Fruit fly (Drosophila melanogaster) whole organism, pupa: ENCODE results near the gene vers.

Source experiments
- CG10348 ChIP-seq: fragments of 200-800 bp; sonication (Bioruptor generic); IDR thresholded peaks from 2 replicates; pipeline ENCODE4 v1.3.6; 2022; ENCODE audit warnings: missing biosample characterization, missing genetic modification characterization
- CG12605 ChIP-seq: fragments of 200-800 bp; sonication (Bioruptor generic); IDR thresholded peaks from 2 replicates; pipeline ENCODE4 v1.3.6; 2022; ENCODE audit warnings: missing biosample characterization, missing genetic modification characterization
- CG13204 ChIP-seq: fragments of 200-800 bp; sonication (Bioruptor generic); optimal IDR thresholded peaks from 2 replicates; lab custom pipeline; 2018; ENCODE audit warnings: missing biosample characterization, mild to moderate bottlenecking, missing genetic modification characterization, moderate library complexity
- CG14655 ChIP-seq: fragments of 200-800 bp; sonication (Bioruptor generic); optimal IDR thresholded peaks from 3 replicates; lab custom pipeline; 2017; ENCODE audit warnings: mild to moderate bottlenecking, missing biosample characterization, missing genetic modification reagents, missing genetic modification characterization
- CG15710 ChIP-seq: fragments of 200-800 bp; sonication (Bioruptor generic); optimal IDR thresholded peaks from 2 replicates; lab custom pipeline; 2018; ENCODE audit warnings: missing biosample characterization, mild to moderate bottlenecking, missing genetic modification characterization, moderate library complexity
- CG17806 ChIP-seq: fragments of 200-800 bp; sonication (Bioruptor generic); optimal IDR thresholded peaks from 2 replicates; lab custom pipeline; 2018; ENCODE audit warnings: missing biosample characterization, mild to moderate bottlenecking, missing genetic modification characterization, moderate library complexity
- CG32121 ChIP-seq: fragments of 200-800 bp; sonication (Bioruptor generic); IDR thresholded peaks from 2 replicates; pipeline ENCODE4 v1.3.6; 2022; ENCODE audit warnings: missing biosample characterization, missing genetic modification characterization
- CG34367 ChIP-seq: fragments of 200-800 bp; sonication (Bioruptor generic); optimal IDR thresholded peaks from 2 replicates; lab custom pipeline; 2018; ENCODE audit warnings: missing biosample characterization, mild to moderate bottlenecking, missing genetic modification characterization
- CG4496 ChIP-seq: fragments of 200-800 bp; sonication (Bioruptor generic); IDR thresholded peaks from 3 replicates; pipeline ENCODE4 v1.3.6; 2022; ENCODE audit warnings: missing biosample characterization, missing genetic modification characterization
- CG8159 ChIP-seq: fragments of 200-800 bp; sonication (Bioruptor generic); optimal IDR thresholded peaks from 3 replicates; lab custom pipeline; 2018; ENCODE audit warnings: missing biosample characterization, mild to moderate bottlenecking, missing genetic modification characterization, moderate library complexity
- CG8301 ChIP-seq: fragments of 200-800 bp; sonication (Bioruptor generic); optimal IDR thresholded peaks from 2 replicates; lab custom pipeline; 2018; ENCODE audit warnings: missing biosample characterization, mild to moderate bottlenecking, missing genetic modification characterization
- CG9948 ChIP-seq: fragments of 200-800 bp; sonication (Bioruptor generic); optimal IDR thresholded peaks from 2 replicates; lab custom pipeline; 2018; ENCODE audit warnings: missing biosample characterization, mild to moderate bottlenecking, missing genetic modification characterization, moderate library complexity
- D1 ChIP-seq: fragments of 200-800 bp; sonication (Bioruptor generic); optimal IDR thresholded peaks from 2 replicates; lab custom pipeline; 2018; ENCODE audit warnings: missing biosample characterization, mild to moderate bottlenecking, missing genetic modification characterization, moderate library complexity
- EcR ChIP-seq: fragments of 200-800 bp; sonication (Bioruptor generic); optimal IDR thresholded peaks from 3 replicates; lab custom pipeline; 2019; ENCODE audit warnings: missing biosample characterization, missing genetic modification characterization, mild to moderate bottlenecking, moderate library complexity, missing genetic modification reagents
- Ets98B ChIP-seq: fragments of 200-800 bp; sonication (Bioruptor generic); IDR thresholded peaks from 2 replicates; pipeline ENCODE4 v1.3.6; 2022; ENCODE audit warnings: missing biosample characterization, missing genetic modification characterization
- Pif1A ChIP-seq: fragments of 200-800 bp; sonication (Bioruptor generic); optimal IDR thresholded peaks from 3 replicates; lab custom pipeline; 2016; ENCODE audit warnings: missing biosample characterization, missing genetic modification characterization
- Pif1B ChIP-seq: fragments of 200-800 bp; sonication (Bioruptor generic); optimal IDR thresholded peaks from 3 replicates; lab custom pipeline; 2016; ENCODE audit warnings: missing biosample characterization, missing genetic modification characterization
- Snoo ChIP-seq: fragments of 200-800 bp; sonication (Bioruptor generic); optimal IDR thresholded peaks from 3 replicates; lab custom pipeline; 2017; ENCODE audit warnings: missing biosample characterization, mild to moderate bottlenecking, missing genetic modification characterization, inconsistent platforms
- fd96Ca ChIP-seq: fragments of 200-800 bp; sonication (Bioruptor generic); IDR thresholded peaks from 3 replicates; pipeline ENCODE4 v1.3.6; 2022; ENCODE audit warnings: missing biosample characterization, missing genetic modification characterization
- gl ChIP-seq: fragments of 200-800 bp; sonication (Bioruptor generic); optimal IDR thresholded peaks from 2 replicates; lab custom pipeline; 2018; ENCODE audit warnings: missing biosample characterization, mild to moderate bottlenecking, missing genetic modification characterization
- rn ChIP-seq: fragments of 200-800 bp; sonication (Bioruptor generic); IDR thresholded peaks from 2 replicates; pipeline ENCODE4 v1.3.6; 2022; ENCODE audit warnings: missing biosample characterization, missing genetic modification characterization

The vers gene

DNA sequence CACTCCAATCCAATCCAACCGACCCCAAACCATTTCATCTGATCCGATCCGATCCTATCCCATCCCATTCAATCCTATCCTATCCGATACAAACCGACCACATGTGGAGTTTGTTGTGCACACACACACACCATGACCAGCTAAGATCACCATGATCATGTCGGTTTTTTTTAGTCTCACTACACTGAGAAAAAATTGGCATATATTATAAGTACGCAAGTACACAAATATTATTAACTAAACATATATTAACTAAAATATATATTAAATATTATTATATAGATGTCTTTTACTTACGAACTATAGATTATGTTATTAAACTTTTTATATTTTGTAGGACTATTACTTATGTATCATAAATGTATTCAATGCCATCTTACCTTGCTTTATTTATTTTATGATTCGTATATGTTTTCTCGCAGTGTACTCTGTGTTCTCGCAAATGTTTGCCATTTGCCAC is 13.9 kb upstream of the vers start:
- TF ChIP-seq EcR (no peak), Pif1B (peak; percentile 18), CG13204 (GFP tag; lab: Kevin White, UChicago) (no peak), CG32121 (GFP tag; lab: Robert Waterston, UW) (no peak), CG9948 (tag; lab: Kevin White, UChicago) (peak; percentile 82), rn (no peak), CG15710 (peak; percentile 78), Snoo (tag; lab: Kevin White, UChicago) (peak; percentile 35), CG12605 (0 out of 2 replicates have a peak, but pooled peaks have one; percentile 44), Ets98B (GFP tag; lab: Robert Waterston, UW) (peak; percentile 41; the same call in 1 of the 2 replicates), CG34367 (tag; lab: Kevin White, UChicago) (peak; percentile 57), CG14655 (GFP tag; lab: Kevin White, UChicago) (peak; percentile 85), CG10348 (GFP tag; lab: Robert Waterston, UW) (no peak), fd96Ca (GFP tag; lab: Robert Waterston, UW) (0 out of 3 replicates have a peak, but pooled peaks have one; percentile 6), Pif1A (GFP tag; lab: Kevin White, UChicago) (peak; percentile 32), CG4496 (GFP tag; lab: Robert Waterston, UW) (no peak), CG8159 (tag; lab: Kevin White, UChicago) (peak; percentile 82), CG17806 (peak; percentile 67), CG8301 (peak; percentile 83), gl (tag; lab: Kevin White, UChicago) (no peak), D1 (tag; lab: Kevin White, UChicago) (peak; percentile 65)

DNA sequence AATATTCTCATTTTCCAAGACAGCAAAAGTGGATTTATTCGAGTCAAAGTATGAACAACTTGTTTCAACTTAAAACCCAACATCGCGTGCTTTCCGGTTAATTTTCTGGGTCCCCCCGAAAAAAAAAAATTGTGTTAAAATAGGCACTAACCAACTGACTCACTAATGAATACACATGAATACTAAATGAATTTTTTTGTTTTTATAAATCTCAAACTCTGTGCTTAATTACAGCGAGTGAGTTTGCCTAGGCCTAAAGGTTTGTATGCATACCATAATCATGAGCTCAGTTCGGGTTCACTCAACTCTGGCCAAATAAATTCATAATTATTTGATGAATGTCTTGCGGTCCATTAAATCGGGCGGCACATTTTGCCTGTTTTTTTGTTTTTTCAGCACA is 8.5 kb upstream of the vers start:
- TF ChIP-seq CG14655 (GFP tag; lab: Kevin White, UChicago) (no peak), Ets98B (GFP tag; lab: Robert Waterston, UW) (no peak), CG32121 (GFP tag; lab: Robert Waterston, UW) (no peak), CG8159 (tag; lab: Kevin White, UChicago) (no peak), CG13204 (GFP tag; lab: Kevin White, UChicago) (no peak), CG34367 (tag; lab: Kevin White, UChicago) (no peak), Pif1B (no peak), CG8301 (no peak), CG4496 (GFP tag; lab: Robert Waterston, UW) (no peak), CG17806 (no peak), CG10348 (GFP tag; lab: Robert Waterston, UW) (no peak), CG9948 (tag; lab: Kevin White, UChicago) (no peak), Snoo (tag; lab: Kevin White, UChicago) (no peak), gl (tag; lab: Kevin White, UChicago) (no peak), CG15710 (no peak), CG12605 (no peak), EcR (no peak), D1 (tag; lab: Kevin White, UChicago) (no peak)

dm6 chr3L:12108515-12108914 is 7.4 kb upstream of the vers start:
- TF ChIP-seq Snoo (tag; lab: Kevin White, UChicago): no peak
- peak; percentile 37 for TF ChIP-seq CG8159 (tag; lab: Kevin White, UChicago)
- TF ChIP-seq CG14655 (GFP tag; lab: Kevin White, UChicago): peak; percentile 56

- no peak for TF ChIP-seq D1 (tag; lab: Kevin White, UChicago)
- peak; percentile 62 for TF ChIP-seq CG32121 (GFP tag; lab: Robert Waterston, UW)
- TF ChIP-seq Ets98B (GFP tag; lab: Robert Waterston, UW): no peak; the same call in 1 of the 2 replicates
- no peak for TF ChIP-seq CG10348 (GFP tag; lab: Robert Waterston, UW)
- peak; percentile 68 for TF ChIP-seq EcR
- peak; percentile 10; the same call in 1 of the 3 replicates for TF ChIP-seq CG4496 (GFP tag; lab: Robert Waterston, UW)
- TF ChIP-seq CG8301: peak; percentile 61
- peak; percentile 53; the same call in 2 of the 3 replicates for TF ChIP-seq fd96Ca (GFP tag; lab: Robert Waterston, UW)
- no peak for TF ChIP-seq Snoo (tag; lab: Kevin White, UChicago)
- peak; percentile 42 for TF ChIP-seq Pif1A (GFP tag; lab: Kevin White, UChicago)
- peak; percentile 23 for TF ChIP-seq CG9948 (tag; lab: Kevin White, UChicago)
- TF ChIP-seq CG13204 (GFP tag; lab: Kevin White, UChicago): peak; percentile 49
- peak; percentile 73 for TF ChIP-seq CG14655 (GFP tag; lab: Kevin White, UChicago)
- TF ChIP-seq Pif1B: peak; percentile 16
- TF ChIP-seq rn: no peak
- no peak for TF ChIP-seq CG12605
- no peak for TF ChIP-seq gl (tag; lab: Kevin White, UChicago)
- TF ChIP-seq CG15710: peak; percentile 31
- no peak for TF ChIP-seq CG8159 (tag; lab: Kevin White, UChicago)
- peak; percentile 40 for TF ChIP-seq CG17806
- TF ChIP-seq CG34367 (tag; lab: Kevin White, UChicago): no peak
Measured at dm6 chr3L:12109045-12109632, 6.8 kb upstream of the vers start.

DNA sequence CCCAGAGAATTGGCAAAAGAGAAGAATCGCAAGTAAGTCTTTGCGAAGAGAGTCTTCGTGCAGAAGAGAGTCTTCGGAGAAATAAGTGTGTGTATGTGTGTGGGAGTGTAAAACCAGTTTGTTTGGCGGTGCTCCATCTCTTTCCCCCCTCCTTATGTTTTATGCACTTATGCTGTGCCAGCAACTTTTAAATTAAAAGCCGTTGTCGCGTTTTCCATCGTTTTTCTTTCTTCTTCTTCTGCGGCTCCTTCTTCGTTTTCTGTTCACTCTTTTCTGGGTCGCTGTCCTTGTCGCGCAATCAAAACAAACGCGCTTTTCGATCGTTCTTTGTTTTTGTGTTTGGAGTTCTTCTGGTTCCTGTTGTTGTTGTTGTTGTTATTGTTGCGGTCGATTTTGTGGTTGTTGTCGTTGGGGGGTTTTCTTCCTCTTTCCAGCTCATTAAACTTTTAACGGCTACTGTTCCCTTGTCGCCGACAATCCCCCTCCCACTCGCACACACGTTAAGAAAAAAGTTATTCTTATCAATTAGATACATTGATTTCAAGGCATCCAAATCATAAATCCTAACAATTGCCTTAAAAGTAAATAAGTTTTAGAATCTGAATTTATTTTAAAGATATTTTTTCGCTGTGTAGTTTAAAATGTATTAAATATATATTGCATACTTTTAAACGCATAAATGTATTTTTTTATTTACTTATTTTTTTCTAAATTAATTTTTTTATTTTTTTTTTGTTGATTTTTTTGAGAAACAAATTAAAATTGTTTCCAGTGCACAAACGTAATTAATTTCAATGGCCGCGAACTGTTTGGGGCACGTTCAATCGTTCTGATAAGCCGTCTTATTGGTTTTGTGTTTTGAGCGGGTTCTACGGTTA is 4.6 kb upstream of the vers start:
- TF ChIP-seq rn (peak; percentile 60; the same call in 1 of the 2 replicates), EcR (peak; percentile 96), CG8159 (tag; lab: Kevin White, UChicago) (peak; percentile 90), fd96Ca (GFP tag; lab: Robert Waterston, UW) (no peak), CG9948 (tag; lab: Kevin White, UChicago) (peak; percentile 91), CG4496 (GFP tag; lab: Robert Waterston, UW) (no peak), CG13204 (GFP tag; lab: Kevin White, UChicago) (peak; percentile 36), CG10348 (GFP tag; lab: Robert Waterston, UW) (no peak), CG8301 (peak; percentile 65), CG15710 (peak; percentile 86), CG17806 (peak; percentile 84), Ets98B (GFP tag; lab: Robert Waterston, UW) (no peak; the same call in 1 of the 2 replicates), gl (tag; lab: Kevin White, UChicago) (no peak), CG34367 (tag; lab: Kevin White, UChicago) (peak; percentile 77), CG32121 (GFP tag; lab: Robert Waterston, UW) (no peak), CG12605 (peak; percentile 44; the same call in 1 of the 2 replicates), Pif1A (GFP tag; lab: Kevin White, UChicago) (peak; percentile 61), CG14655 (GFP tag; lab: Kevin White, UChicago) (peak; percentile 81), Snoo (tag; lab: Kevin White, UChicago) (peak; percentile 85), D1 (tag; lab: Kevin White, UChicago) (peak; percentile 92), Pif1B (peak; percentile 64)
- TF ChIP-seq, all 21 proteins: peak for 15
